Fruit fly (Drosophila melanogaster) whole organism, embryonic: ENCODE measurements around the gene Schip1.

ENCODE experiments used
- Blimp-1 ChIP-seq: fragments of 200-800 bp; sonication (Bioruptor generic); optimal IDR thresholded peaks from 3 replicates; lab custom pipeline; 2018; ENCODE audit warnings: missing biosample characterization, missing genetic modification characterization, mild to moderate bottlenecking, moderate library complexity, missing genetic modification reagents
- CG10274 ChIP-seq: fragments of 200-800 bp; sonication (Bioruptor generic); optimal IDR thresholded peaks from 3 replicates; lab custom pipeline; 2017; ENCODE audit warnings: missing biosample characterization, mild to moderate bottlenecking, missing genetic modification characterization
- CG11504 ChIP-seq: fragments of 200-800 bp; sonication (Bioruptor generic); optimal IDR thresholded peaks from 3 replicates; lab custom pipeline; 2019; ENCODE audit warnings: missing biosample characterization, mild to moderate bottlenecking, missing genetic modification characterization, moderate library complexity
- CG11560 ChIP-seq: fragments of 200-800 bp; sonication (Bioruptor generic); IDR thresholded peaks from 3 replicates; pipeline ENCODE4 v1.3.6; 2022; ENCODE audit warnings: missing biosample characterization, missing genetic modification characterization
- CG14050 ChIP-seq: fragments of 200-800 bp; sonication (Bioruptor generic); IDR thresholded peaks from 3 replicates; pipeline ENCODE4 v1.3.6; 2022; ENCODE audit warnings: missing biosample characterization, missing genetic modification characterization
- CG14710 ChIP-seq: fragments of 200-800 bp; sonication (Bioruptor generic); optimal IDR thresholded peaks from 3 replicates; lab custom pipeline; 2019; ENCODE audit warnings: missing biosample characterization, mild to moderate bottlenecking, missing genetic modification characterization, moderate library complexity
- CG14860 ChIP-seq: fragments of 200-800 bp; sonication (Bioruptor generic); IDR thresholded peaks from 3 replicates; pipeline ENCODE4 v1.3.6; 2022; ENCODE audit warnings: missing biosample characterization, missing genetic modification characterization; ENCODE audit not compliant: partially characterized antibody
- CG17385 ChIP-seq: fragments of 200-800 bp; sonication (Bioruptor generic); optimal IDR thresholded peaks from 3 replicates; lab custom pipeline; 2018; ENCODE audit warnings: missing biosample characterization, mild to moderate bottlenecking, missing genetic modification characterization
- CG2116 ChIP-seq: fragments of 200-800 bp; sonication (Bioruptor generic); optimal IDR thresholded peaks from 3 replicates; lab custom pipeline; 2018; ENCODE audit warnings: missing biosample characterization, mild to moderate bottlenecking, missing genetic modification characterization
- CG2120 ChIP-seq: fragments of 200-800 bp; sonication (Bioruptor generic); optimal IDR thresholded peaks from 3 replicates; lab custom pipeline; 2016; ENCODE audit warnings: missing biosample characterization, missing genetic modification characterization
- CG2678 ChIP-seq: fragments of 200-800 bp; sonication (Bioruptor generic); optimal IDR thresholded peaks from 3 replicates; lab custom pipeline; 2019; ENCODE audit warnings: missing biosample characterization, mild to moderate bottlenecking, missing genetic modification characterization, moderate library complexity
- CG33213 ChIP-seq: fragments of 200-800 bp; sonication (Bioruptor generic); optimal IDR thresholded peaks from 3 replicates; lab custom pipeline; 2016; ENCODE audit warnings: missing biosample characterization, missing genetic modification characterization
- CG34422 ChIP-seq: fragments of 200-800 bp; sonication (Bioruptor generic); IDR thresholded peaks from 3 replicates; pipeline ENCODE4 v1.3.6; 2022; ENCODE audit warnings: missing biosample characterization, missing genetic modification characterization
- CG4820 ChIP-seq: fragments of 200-800 bp; sonication (Bioruptor generic); optimal IDR thresholded peaks from 3 replicates; lab custom pipeline; 2016; ENCODE audit warnings: missing biosample characterization, missing genetic modification characterization
- CG7839 ChIP-seq: fragments of 200-800 bp; sonication (Bioruptor generic); optimal IDR thresholded peaks from 3 replicates; lab custom pipeline; 2018; ENCODE audit warnings: missing biosample characterization, mild to moderate bottlenecking, missing genetic modification characterization, moderate library complexity
- CTCF ChIP-seq: fragments of 200-800 bp; sonication (Bioruptor generic); optimal IDR thresholded peaks from 2 replicates; lab custom pipeline; 2017; ENCODE audit warnings: missing biosample characterization, mild to moderate bottlenecking, missing genetic modification characterization, moderate library complexity
- CkIIα-i1 ChIP-seq: fragments of 200-800 bp; sonication (Bioruptor generic); IDR thresholded peaks from 2 replicates; pipeline ENCODE4 v1.3.6; 2022; ENCODE audit warnings: missing biosample characterization, missing genetic modification characterization
- D ChIP-seq, 2 experiments: fragments of 200-800 bp in 1 of 2; fragments of >200 bp in 1 of 2; sonication (Bioruptor generic) in 1 of 2; optimal IDR thresholded peaks; 2 replicates in 1 of 2; 3 replicates in 1 of 2; lab custom pipeline; 2017; ENCODE audit warnings: mild to moderate bottlenecking in 1 of 2, missing biosample characterization in 1 of 2, missing genetic modification characterization in 1 of 2, missing genetic modification reagents in 1 of 2
- Eip74EF ChIP-seq, 2 experiments: fragments of 200-800 bp in 1 of 2; fragments of >200 bp in 1 of 2; sonication (Bioruptor generic) in 1 of 2; optimal IDR thresholded peaks; 2 replicates each; lab custom pipeline; 2017 to 2019; ENCODE audit warnings: missing biosample characterization in 2 of 2, missing genetic modification characterization in 2 of 2, mild to moderate bottlenecking in 1 of 2, moderate library complexity in 1 of 2
- Ets97D ChIP-seq: fragments of 200-800 bp; sonication (Bioruptor generic); optimal IDR thresholded peaks from 3 replicates; lab custom pipeline; 2016; ENCODE audit warnings: missing biosample characterization, missing genetic modification characterization
- Gsc ChIP-seq: fragments of 200-800 bp; sonication (Bioruptor generic); IDR thresholded peaks from 2 replicates; pipeline ENCODE4 v1.3.6; 2022; ENCODE audit warnings: missing biosample characterization, missing genetic modification characterization
- H15 ChIP-seq: fragments of 200-800 bp; sonication (Bioruptor generic); IDR thresholded peaks from 3 replicates; pipeline ENCODE4 v1.3.6; 2022; ENCODE audit warnings: missing biosample characterization, missing genetic modification characterization
- HLHmδ ChIP-seq: fragments of 200-800 bp; sonication (Bioruptor generic); optimal IDR thresholded peaks from 2 replicates; lab custom pipeline; 2018; ENCODE audit warnings: missing biosample characterization, mild to moderate bottlenecking, missing genetic modification characterization, moderate library complexity
- MBD-R2 ChIP-seq: fragments of 200-800 bp; sonication (Bioruptor generic); IDR thresholded peaks from 2 replicates; pipeline ENCODE4 v1.3.6; 2022; ENCODE audit warnings: missing biosample characterization, missing genetic modification characterization
- Myb ChIP-seq: fragments of 200-800 bp; sonication (Bioruptor generic); optimal IDR thresholded peaks from 2 replicates; lab custom pipeline; 2016; ENCODE audit warnings: missing biosample characterization, missing genetic modification characterization
- NfI ChIP-seq: fragments of 200-800 bp; sonication (Bioruptor generic); optimal IDR thresholded peaks from 3 replicates; lab custom pipeline; 2018; ENCODE audit warnings: missing biosample characterization, mild to moderate bottlenecking, missing genetic modification characterization, moderate library complexity
- Spps ChIP-seq: fragments of 200-800 bp; sonication (Bioruptor generic); optimal IDR thresholded peaks from 2 replicates; lab custom pipeline; 2018; ENCODE audit warnings: missing biosample characterization, mild to moderate bottlenecking, missing genetic modification characterization
- Usf ChIP-seq: fragments of 200-800 bp; sonication (Bioruptor generic); optimal IDR thresholded peaks from 2 replicates; lab custom pipeline; 2017; ENCODE audit warnings: missing genotype, missing biosample characterization, missing genetic modification characterization
- al ChIP-seq: fragments of 200-800 bp; sonication (Bioruptor generic); IDR thresholded peaks from 2 replicates; pipeline ENCODE4 v1.3.6; 2022; ENCODE audit warnings: missing biosample characterization, missing genetic modification characterization
- ara ChIP-seq: fragments of 200-800 bp; sonication (Bioruptor generic); IDR thresholded peaks from 2 replicates; pipeline ENCODE4 v1.3.6; 2022; ENCODE audit warnings: missing biosample characterization, missing genetic modification characterization
- bowl ChIP-seq: fragments of 200-800 bp; sonication (Bioruptor generic); IDR thresholded peaks from 2 replicates; pipeline ENCODE4 v1.3.6; 2022; ENCODE audit warnings: missing biosample characterization, missing genetic modification characterization
- bsh ChIP-seq, 2 experiments: fragments of 200-800 bp; sonication (Bioruptor generic); optimal IDR thresholded peaks; 2 replicates each; lab custom pipeline; 2017 to 2018; ENCODE audit warnings: mild to moderate bottlenecking in 2 of 2, missing biosample characterization in 2 of 2, missing genetic modification characterization in 2 of 2, moderate library complexity in 1 of 2
- cg ChIP-seq: fragments of 200-800 bp; sonication (Bioruptor generic); optimal IDR thresholded peaks from 3 replicates; lab custom pipeline; 2019; ENCODE audit warnings: missing biosample characterization, mild to moderate bottlenecking, missing genetic modification characterization, moderate library complexity
- dm ChIP-seq: fragments of 200-800 bp; sonication (Bioruptor generic); optimal IDR thresholded peaks from 3 replicates; lab custom pipeline; 2016; ENCODE audit warnings: missing biosample characterization, missing genetic modification characterization
- dmrt99B ChIP-seq: fragments of 200-800 bp; sonication (Bioruptor generic); optimal IDR thresholded peaks from 2 replicates; lab custom pipeline; 2018; ENCODE audit warnings: missing biosample characterization, mild to moderate bottlenecking, missing genetic modification characterization, moderate library complexity
- fu2 ChIP-seq: fragments of 200-800 bp; sonication (Bioruptor generic); optimal IDR thresholded peaks from 2 replicates; lab custom pipeline; 2016; ENCODE audit warnings: missing biosample characterization, missing genetic modification characterization
- hkb ChIP-seq, 2 experiments: fragments of 200-800 bp in 1 of 2; fragments of >200 bp in 1 of 2; sonication (Bioruptor generic) in 1 of 2; IDR thresholded peaks in 1 of 2; optimal IDR thresholded peaks in 1 of 2; 2 replicates each; pipeline versions ENCODE4 v1.3.6 to Lab custom; 2017 to 2022; ENCODE audit warnings: missing biosample characterization in 1 of 2, missing genetic modification characterization in 1 of 2
- kni ChIP-seq: fragments of 200-800 bp; sonication (Bioruptor generic); optimal IDR thresholded peaks from 3 replicates; lab custom pipeline; 2017; ENCODE audit warnings: mild to moderate bottlenecking, missing biosample characterization, missing genetic modification reagents, missing genetic modification characterization
- lmd ChIP-seq: fragments of 200-800 bp; sonication (Bioruptor generic); IDR thresholded peaks from 2 replicates; pipeline ENCODE4 v1.3.6; 2022; ENCODE audit warnings: missing biosample characterization, missing genetic modification characterization
- mirr ChIP-seq: fragments of 200-800 bp; sonication (Bioruptor generic); optimal IDR thresholded peaks from 3 replicates; lab custom pipeline; 2018; ENCODE audit warnings: missing biosample characterization, mild to moderate bottlenecking, missing genetic modification characterization
- odd ChIP-seq: fragments of 200-800 bp; sonication (Bioruptor generic); optimal IDR thresholded peaks from 2 replicates; lab custom pipeline; 2017; ENCODE audit warnings: missing biosample characterization, mild to moderate bottlenecking, missing genetic modification characterization
- otp ChIP-seq: fragments of 200-800 bp; sonication (Bioruptor generic); IDR thresholded peaks from 3 replicates; pipeline ENCODE4, ENCODE4 v1.3.6; 2022; ENCODE audit warnings: missing biosample characterization, missing genetic modification characterization
- pb ChIP-seq: fragments of 200-800 bp; sonication (Bioruptor generic); optimal IDR thresholded peaks from 3 replicates; lab custom pipeline; 2016; ENCODE audit warnings: missing biosample characterization, missing genetic modification characterization
- sc ChIP-seq, 3 experiments: fragments of >200 bp in 2 of 3; fragments of 200-800 bp in 1 of 3; sonication (Bioruptor generic) in 1 of 3; optimal IDR thresholded peaks; 2 replicates in 2 of 3; 3 replicates in 1 of 3; lab custom pipeline; 2017; ENCODE audit warnings: mild to moderate bottlenecking in 1 of 3, missing biosample characterization in 1 of 3, missing genetic modification characterization in 1 of 3, missing genetic modification reagents in 1 of 3
- scrt ChIP-seq: fragments of 200-800 bp; sonication (Bioruptor generic); optimal IDR thresholded peaks from 2 replicates; lab custom pipeline; 2018; ENCODE audit warnings: missing biosample characterization, mild to moderate bottlenecking, missing genetic modification characterization, moderate library complexity
- sens-2 ChIP-seq: fragments of 200-800 bp; sonication (Bioruptor generic); IDR thresholded peaks from 2 replicates; pipeline ENCODE4 v1.3.6; 2022; ENCODE audit warnings: missing biosample characterization, missing genetic modification characterization
- unpg ChIP-seq: fragments of 200-800 bp; sonication (Bioruptor generic); optimal IDR thresholded peaks from 3 replicates; lab custom pipeline; 2018; ENCODE audit warnings: missing biosample characterization, mild to moderate bottlenecking, missing genetic modification characterization, moderate library complexity
- zf30C ChIP-seq: fragments of 200-800 bp; sonication (Bioruptor generic); optimal IDR thresholded peaks from 3 replicates; lab custom pipeline; 2018; ENCODE audit warnings: missing biosample characterization, mild to moderate bottlenecking, missing genetic modification characterization
- zfh1 ChIP-seq: fragments of 200-800 bp; sonication (Bioruptor generic); IDR thresholded peaks from 3 replicates; pipeline ENCODE4 v1.3.6; 2022; ENCODE audit warnings: missing biosample characterization, missing genetic modification characterization

Schip1 gene

dm6 chr2L:10299077-10299809 lies 31.7 kb downstream of the Schip1 start (continued):
- TF ChIP-seq Usf (GFP tag; lab: Kevin White, UChicago) (no peak), scrt (no peak), otp (GFP tag; lab: Robert Waterston, UW) (no peak), CG33213 (no peak), Spps (no peak), odd (GFP tag; lab: Kevin White, UChicago) (no peak), CG7839 (peak; percentile 60), dm (no peak), CkIIα-i1 (GFP tag; lab: Robert Waterston, UW) (no peak), MBD-R2 (GFP tag; lab: Robert Waterston, UW) (no peak), H15 (GFP tag; lab: Robert Waterston, UW) (no peak), HLHmδ (GFP tag; lab: Kevin White, UChicago) (no peak), CG10274 (GFP tag; lab: Kevin White, UChicago) (no peak), zfh1 (no peak), lmd (GFP tag; lab: Robert Waterston, UW) (no peak), Ets97D (no peak), CG2116 (GFP tag; lab: Kevin White, UChicago) (no peak), dmrt99B (tag; lab: Kevin White, UChicago) (peak; percentile 34), CG17385 (no peak), hkb (optimal IDR thresholded peaks at IDR 0.05; lab: Kevin White, UChicago) (no peak), hkb (GFP tag; IDR thresholded peaks at IDR 0.05; lab: Robert Waterston, UW) (0 out of 2 replicates have a peak, but pooled peaks have one; percentile 13), NfI (GFP tag; lab: Kevin White, UChicago) (no peak), Myb (GFP tag; lab: Kevin White, UChicago) (no peak), CG11504 (tag; lab: Kevin White, UChicago) (peak; percentile 31), zf30C (GFP tag; lab: Kevin White, UChicago) (no peak), sens-2 (GFP tag; lab: Robert Waterston, UW) (no peak), unpg (GFP tag; lab: Kevin White, UChicago) (peak; percentile 30), Gsc (no peak), pb (GFP tag; lab: Kevin White, UChicago) (no peak), CG11560 (no peak), CG34422 (GFP tag; lab: Robert Waterston, UW) (no peak), cg (no peak), D (optimal IDR thresholded peaks at IDR 0.05; lab: Kevin White, UChicago) (no peak), D (GFP tag; optimal IDR thresholded peaks at IDR 0.05; lab: Kevin White, UChicago) (no peak), CG14710 (tag; lab: Kevin White, UChicago) (no peak), CG2678 (tag; lab: Kevin White, UChicago) (no peak), CG14860 (no peak; the same call in 2 of the 3 replicates), Blimp-1 (GFP tag; lab: Kevin White, UChicago) (no peak), al (GFP tag; lab: Robert Waterston, UW) (no peak), Eip74EF (GFP tag; optimal IDR thresholded peaks at IDR 0.05; lab: Kevin White, UChicago) (no peak), ara (GFP tag; lab: Robert Waterston, UW) (no peak), mirr (GFP tag; lab: Kevin White, UChicago) (no peak), kni (GFP tag; lab: Kevin White, UChicago) (no peak), sc (optimal IDR thresholded peaks at IDR 0.05; lab: Kevin White, UChicago) (no peak), sc (GFP tag; optimal IDR thresholded peaks at IDR 0.05; lab: Kevin White, UChicago) (no peak), CG2120 (peak; percentile 0), bsh (GFP tag; optimal IDR thresholded peaks at IDR 0.05; lab: Kevin White, UChicago) (peak in 1 of 2 experiments; percentile 25), fu2 (GFP tag; lab: Kevin White, UChicago) (no peak), CG4820 (GFP tag; lab: Kevin White, UChicago) (no peak), CTCF (no peak), bowl (GFP tag; lab: Robert Waterston, UW) (no peak), CG14050 (no peak)
